Fruit fly (Drosophila melanogaster) whole organism, prepupa: ENCODE measurements around the gene CG42591.

Experiments
- Blimp-1 ChIP-seq: fragments of 200-800 bp; sonication (Bioruptor generic); optimal IDR thresholded peaks from 3 replicates; lab custom pipeline; 2017; ENCODE audit warnings: missing biosample characterization, missing genetic modification characterization, mild to moderate bottlenecking, moderate library complexity, missing genetic modification reagents
- CG10631 ChIP-seq: fragments of 200-800 bp; sonication (Bioruptor generic); optimal IDR thresholded peaks from 2 replicates; lab custom pipeline; 2016; ENCODE audit warnings: missing biosample characterization, missing genetic modification characterization
- CG10669 ChIP-seq: fragments of 200-800 bp; sonication (Bioruptor generic); optimal IDR thresholded peaks from 3 replicates; lab custom pipeline; 2018; ENCODE audit warnings: missing biosample characterization, mild to moderate bottlenecking, missing genetic modification characterization, moderate library complexity
- CG11902 ChIP-seq: fragments of 200-800 bp; sonication (Bioruptor generic); optimal IDR thresholded peaks from 3 replicates; lab custom pipeline; 2016; ENCODE audit warnings: missing biosample characterization, missing genetic modification characterization
- CG31627 ChIP-seq: fragments of 200-800 bp; sonication (Bioruptor generic); optimal IDR thresholded peaks from 3 replicates; lab custom pipeline; 2016; ENCODE audit warnings: missing biosample characterization, missing genetic modification characterization
- CG32006 ChIP-seq: fragments of 200-800 bp; sonication (Bioruptor generic); optimal IDR thresholded peaks from 3 replicates; lab custom pipeline; 2017; ENCODE audit warnings: missing biosample characterization, mild to moderate bottlenecking, missing genetic modification characterization
- CG34406 ChIP-seq: fragments of 200-800 bp; sonication (Bioruptor generic); optimal IDR thresholded peaks from 3 replicates; lab custom pipeline; 2016; ENCODE audit warnings: missing biosample characterization, missing genetic modification characterization
- CG3919 ChIP-seq: fragments of 200-800 bp; sonication (Bioruptor generic); optimal IDR thresholded peaks from 3 replicates; lab custom pipeline; 2016; ENCODE audit warnings: missing biosample characterization, missing genetic modification characterization
- CG4318 ChIP-seq: fragments of 200-800 bp; sonication (Bioruptor generic); optimal IDR thresholded peaks from 3 replicates; lab custom pipeline; 2017; ENCODE audit warnings: missing biosample characterization, mild to moderate bottlenecking, missing genetic modification characterization
- CG6276 ChIP-seq: fragments of 200-800 bp; sonication (Bioruptor generic); optimal IDR thresholded peaks from 2 replicates; lab custom pipeline; 2017; ENCODE audit warnings: missing biosample characterization, mild to moderate bottlenecking, missing genetic modification characterization
- CG6808 ChIP-seq: fragments of 200-800 bp; sonication (Bioruptor generic); optimal IDR thresholded peaks from 3 replicates; lab custom pipeline; 2017; ENCODE audit warnings: missing biosample characterization, missing genetic modification characterization, mild to moderate bottlenecking, moderate library complexity, missing genetic modification reagents
- CG6854 ChIP-seq: fragments of 200-800 bp; sonication (Bioruptor generic); optimal IDR thresholded peaks from 2 replicates; lab custom pipeline; 2017; ENCODE audit warnings: missing biosample characterization, mild to moderate bottlenecking, missing genetic modification characterization
- CG7368 ChIP-seq: fragments of 200-800 bp; sonication (Bioruptor generic); optimal IDR thresholded peaks from 3 replicates; lab custom pipeline; 2016; ENCODE audit warnings: missing biosample characterization, missing genetic modification characterization
- CG8119 ChIP-seq: fragments of 200-800 bp; sonication (Bioruptor generic); IDR thresholded peaks from 3 replicates; pipeline ENCODE4 v1.3.6; 2022; ENCODE audit warnings: missing biosample characterization, missing genetic modification characterization
- CG8319 ChIP-seq: fragments of 200-800 bp; sonication (Bioruptor generic); optimal IDR thresholded peaks from 3 replicates; lab custom pipeline; 2016; ENCODE audit warnings: missing biosample characterization, missing genetic modification characterization
- CG9139 ChIP-seq: fragments of 200-800 bp; sonication (Bioruptor generic); optimal IDR thresholded peaks from 3 replicates; lab custom pipeline; 2017; ENCODE audit warnings: missing biosample characterization, mild to moderate bottlenecking, missing genetic modification characterization
- Eip78C ChIP-seq: fragments of 200-800 bp; sonication (Bioruptor generic); peaks from one replicate; lab custom pipeline; 2016; ENCODE audit warnings: missing biosample characterization, missing genetic modification characterization
- Ets96B ChIP-seq: fragments of 200-800 bp; optimal IDR thresholded peaks from 2 replicates; lab custom pipeline; 2019; ENCODE audit warnings: missing biosample characterization, mild to moderate bottlenecking, missing genetic modification characterization, moderate library complexity
- Hr39 ChIP-seq: fragments of 200-800 bp; sonication (Bioruptor generic); optimal IDR thresholded peaks from 2 replicates; lab custom pipeline; 2016; ENCODE audit warnings: missing biosample characterization, missing genetic modification characterization
- Lpt ChIP-seq: fragments of 200-800 bp; sonication (Bioruptor generic); optimal IDR thresholded peaks from 3 replicates; lab custom pipeline; 2016; ENCODE audit warnings: missing biosample characterization, missing genetic modification characterization
- Sox102F ChIP-seq: fragments of 200-800 bp; sonication (Bioruptor generic); optimal IDR thresholded peaks from 2 replicates; lab custom pipeline; 2016; ENCODE audit warnings: missing biosample characterization, mild to moderate bottlenecking, missing genetic modification characterization
- Sox15 ChIP-seq: fragments of 200-800 bp; sonication (Bioruptor generic); optimal IDR thresholded peaks from 3 replicates; lab custom pipeline; 2016; ENCODE audit warnings: missing biosample characterization, missing genetic modification characterization
- acj6 ChIP-seq: fragments of 200-800 bp; sonication (Bioruptor generic); optimal IDR thresholded peaks from 3 replicates; lab custom pipeline; 2016; ENCODE audit warnings: missing biosample characterization, missing genetic modification characterization
- cyc ChIP-seq: fragments of 200-800 bp; sonication (Bioruptor generic); optimal IDR thresholded peaks from 3 replicates; lab custom pipeline; 2016; ENCODE audit warnings: missing biosample characterization, missing genetic modification characterization
- dsx ChIP-seq: fragments of 200-800 bp; optimal IDR thresholded peaks from 3 replicates; lab custom pipeline; 2019; ENCODE audit warnings: missing biosample characterization, mild to moderate bottlenecking, missing genetic modification characterization, moderate library complexity; ENCODE audit not compliant: poor library complexity, severe bottlenecking
- esn ChIP-seq: fragments of 200-800 bp; sonication (Bioruptor generic); optimal IDR thresholded peaks from 2 replicates; lab custom pipeline; 2016; ENCODE audit warnings: missing biosample characterization, mild to moderate bottlenecking, missing genetic modification characterization, moderate library complexity
- fd59A ChIP-seq: fragments of 200-800 bp; sonication (Bioruptor generic); optimal IDR thresholded peaks from 2 replicates; lab custom pipeline; 2017; ENCODE audit warnings: missing biosample characterization, mild to moderate bottlenecking, missing genetic modification characterization, missing genetic modification reagents
- fd85E ChIP-seq: fragments of 200-800 bp; sonication (Bioruptor generic); optimal IDR thresholded peaks from 3 replicates; lab custom pipeline; 2016; ENCODE audit warnings: missing biosample characterization, missing genetic modification characterization
- fkh ChIP-seq: fragments of 200-800 bp; sonication (Bioruptor generic); optimal IDR thresholded peaks from 3 replicates; lab custom pipeline; 2017; ENCODE audit warnings: missing biosample characterization, mild to moderate bottlenecking, missing genetic modification characterization, moderate library complexity
- net ChIP-seq: fragments of 200-800 bp; sonication (Bioruptor generic); optimal IDR thresholded peaks from 3 replicates; lab custom pipeline; 2016; ENCODE audit warnings: missing biosample characterization, missing genetic modification characterization
- pdm3 ChIP-seq: fragments of 200-800 bp; sonication (Bioruptor generic); optimal IDR thresholded peaks from 3 replicates; lab custom pipeline; 2016; ENCODE audit warnings: missing biosample characterization, missing genetic modification characterization
- salr ChIP-seq, 2 experiments: fragments of 200-800 bp; sonication (Bioruptor generic); optimal IDR thresholded peaks; 3 replicates each; lab custom pipeline; 2016 to 2018; ENCODE audit warnings: missing biosample characterization in 2 of 2, missing genetic modification characterization in 2 of 2, mild to moderate bottlenecking in 1 of 2
- spab ChIP-seq: fragments of 200-800 bp; sonication (Bioruptor generic); optimal IDR thresholded peaks from 2 replicates; lab custom pipeline; 2017; ENCODE audit warnings: missing biosample characterization, mild to moderate bottlenecking, missing genetic modification characterization, missing genetic modification reagents
- ss ChIP-seq, 2 experiments: fragments of 200-800 bp; sonication (Bioruptor generic); optimal IDR thresholded peaks; 2 replicates in 1 of 2; 3 replicates in 1 of 2; lab custom pipeline; 2017 to 2018; ENCODE audit warnings: mild to moderate bottlenecking in 2 of 2, missing biosample characterization in 2 of 2, missing genetic modification characterization in 2 of 2, moderate library complexity in 1 of 2
- svp ChIP-seq: fragments of 200-800 bp; sonication (Bioruptor generic); peaks from one replicate; lab custom pipeline; 2016; ENCODE audit warnings: missing biosample characterization, missing genetic modification characterization
- topi ChIP-seq: fragments of 200-800 bp; sonication (Bioruptor generic); optimal IDR thresholded peaks from 3 replicates; lab custom pipeline; 2016; ENCODE audit warnings: missing biosample characterization, missing genetic modification characterization

Gene CG42591

DNA sequence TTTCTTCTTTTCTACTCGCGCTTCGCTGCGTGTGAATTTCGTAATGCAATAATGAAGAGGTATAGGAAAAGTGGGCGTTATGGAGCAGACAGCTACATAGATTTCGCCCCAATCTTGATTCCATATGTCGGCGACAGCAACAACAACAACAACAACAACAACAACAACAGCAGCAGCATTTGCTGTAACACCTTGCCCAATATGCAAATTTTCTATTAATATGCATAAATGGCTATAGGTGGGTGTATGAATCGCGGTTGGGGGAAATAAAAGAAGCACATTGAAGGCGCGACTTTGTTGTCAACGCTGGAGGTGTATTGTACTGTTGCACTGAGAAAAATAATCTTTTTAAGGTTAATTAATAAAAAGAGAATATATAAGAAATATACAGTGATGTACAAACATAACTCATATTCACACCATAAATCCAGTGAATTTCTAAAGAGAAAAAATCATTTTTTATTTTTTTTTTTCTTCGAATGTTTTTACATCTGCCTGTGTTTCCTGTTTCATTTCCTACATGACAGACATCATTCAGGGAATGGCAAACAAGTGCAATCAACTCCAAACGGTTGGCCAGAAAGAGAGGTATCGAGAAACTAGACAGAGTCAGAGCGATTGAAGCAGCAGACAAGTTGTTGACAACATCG, 28.2 kb downstream of the CG42591 start (continued):
- no peak for TF ChIP-seq Sox15 (GFP tag; lab: Kevin White, UChicago)
- TF ChIP-seq CG9139 (GFP tag; lab: Kevin White, UChicago), result no peak
- TF ChIP-seq pdm3, result peak; percentile 14
- TF ChIP-seq fd59A, result no peak
- peak; percentile 2 for TF ChIP-seq esn
- no peak for TF ChIP-seq CG7368 (GFP tag; lab: Kevin White, UChicago)
- peak; percentile 52 for TF ChIP-seq Lpt (GFP tag; lab: Kevin White, UChicago)
- no peak for TF ChIP-seq CG8319 (GFP tag; lab: Kevin White, UChicago)
- TF ChIP-seq fd85E (GFP tag; lab: Kevin White, UChicago), result no peak
- TF ChIP-seq acj6 (GFP tag; lab: Kevin White, UChicago), result no peak
- peak; percentile 70; the same call in 2 of the 3 replicates for TF ChIP-seq CG8119 (GFP tag; lab: Robert Waterston, UW)
- peak; percentile 34 for TF ChIP-seq CG6276

DNA sequence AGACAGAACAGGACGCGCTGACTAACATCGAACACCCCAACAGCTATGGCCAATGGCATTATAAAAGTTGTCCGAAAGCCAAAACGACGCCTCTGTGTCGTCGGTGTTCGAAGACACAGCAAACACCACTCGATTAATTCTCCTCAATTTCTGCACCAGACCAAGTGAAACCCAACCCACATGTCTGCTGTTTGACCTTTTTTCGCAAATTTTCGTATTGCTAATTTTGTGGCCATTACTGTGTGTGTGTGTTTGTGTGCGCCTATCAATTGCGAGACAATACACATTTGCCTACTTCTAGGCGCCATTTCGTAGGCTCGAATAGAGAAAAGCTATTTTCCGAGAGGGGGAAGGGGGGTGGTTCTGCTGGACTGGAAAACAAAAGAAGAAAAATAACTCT, 30.6 kb downstream of the CG42591 start:
- TF ChIP-seq net (GFP tag; lab: Kevin White, UChicago) (no peak), Ets96B (no peak), CG10669 (GFP tag; lab: Kevin White, UChicago) (no peak), Hr39 (no peak), Sox15 (GFP tag; lab: Kevin White, UChicago) (no peak), CG8119 (GFP tag; lab: Robert Waterston, UW) (no peak)

DNA sequence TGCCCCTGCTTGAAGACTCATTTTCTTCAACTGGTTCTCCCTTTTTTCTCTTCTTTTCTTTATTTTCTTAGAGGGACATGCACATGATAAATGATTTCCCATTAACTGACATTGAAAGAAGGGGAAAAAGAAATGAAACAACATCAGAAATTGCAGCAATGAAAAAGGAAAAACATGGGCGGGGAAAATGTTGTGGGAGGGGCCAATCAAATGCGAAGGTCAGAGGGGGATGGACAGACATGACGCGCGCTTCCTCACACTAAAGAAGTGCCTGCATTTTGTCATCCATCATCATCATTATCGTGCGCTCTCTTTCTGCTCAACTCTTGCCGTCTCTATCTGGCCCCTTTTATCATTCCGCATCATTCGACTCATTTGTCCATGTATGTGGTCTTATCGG, 32.1 kb downstream of the CG42591 start:
- TF ChIP-seq ss (GFP tag; optimal IDR thresholded peaks at IDR 0.05; lab: Kevin White, UChicago), result peak; percentile 25 to 68
- TF ChIP-seq CG34406, result no peak
- TF ChIP-seq CG6808 (GFP tag; lab: Kevin White, UChicago), result peak; percentile 5

- TF ChIP-seq Eip78C, result peak; percentile 32
- no peak for TF ChIP-seq Ets96B
- no peak for TF ChIP-seq fd59A
Measured at dm6 chr3L:8033776-8034175, 36.0 kb downstream of the CG42591 start.

DNA sequence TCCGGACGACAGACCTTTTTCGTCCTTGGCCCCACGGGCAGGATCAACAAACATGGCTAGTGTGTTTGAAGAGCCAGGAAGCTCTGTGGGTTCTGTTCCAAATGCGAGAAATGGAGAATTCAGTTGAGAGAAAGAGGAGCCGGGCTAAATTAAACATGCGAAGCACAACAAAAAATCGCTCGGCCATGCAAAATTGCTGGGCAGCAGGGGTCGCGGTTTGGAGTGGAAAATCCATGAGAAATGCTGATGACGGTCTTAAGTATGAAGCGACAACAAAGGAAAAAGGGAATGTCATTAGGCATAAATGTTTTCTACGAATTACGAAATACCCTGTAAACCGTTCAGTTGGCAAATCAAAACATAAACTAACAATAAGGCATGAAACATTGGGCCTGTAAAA, 36.7 kb downstream of the CG42591 start:
- TF ChIP-seq Hr39, result no peak
- TF ChIP-seq ss (GFP tag; optimal IDR thresholded peaks at IDR 0.05; lab: Kevin White, UChicago), result no peak
- peak; percentile 9 for TF ChIP-seq Eip78C

DNA sequence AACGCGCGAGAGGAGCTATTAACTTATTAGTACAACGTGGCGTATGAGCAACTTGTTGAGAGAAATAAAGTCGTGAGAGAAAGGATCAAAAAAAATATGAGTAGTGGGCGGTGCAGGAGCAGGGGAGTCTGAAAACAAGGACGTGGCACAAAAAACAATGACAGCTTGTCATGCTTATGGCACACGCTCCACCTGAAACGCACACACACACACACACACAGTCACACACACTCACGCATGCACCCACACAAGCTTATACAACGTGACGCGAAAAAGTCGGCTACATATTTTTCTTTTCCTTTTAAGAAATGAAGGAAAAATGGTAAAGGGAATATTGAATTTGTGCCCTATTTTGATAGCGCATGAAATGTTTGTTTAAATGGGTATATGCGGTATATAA, 38.3 kb downstream of the CG42591 start:
- TF ChIP-seq CG3919 (no peak), CG11902 (GFP tag; lab: Kevin White, UChicago) (no peak), Lpt (GFP tag; lab: Kevin White, UChicago) (no peak), CG7368 (GFP tag; lab: Kevin White, UChicago) (no peak), Sox15 (GFP tag; lab: Kevin White, UChicago) (no peak), dsx (GFP tag; lab: Kevin White, UChicago) (no peak), svp (GFP tag; lab: Kevin White, UChicago) (no peak)

DNA sequence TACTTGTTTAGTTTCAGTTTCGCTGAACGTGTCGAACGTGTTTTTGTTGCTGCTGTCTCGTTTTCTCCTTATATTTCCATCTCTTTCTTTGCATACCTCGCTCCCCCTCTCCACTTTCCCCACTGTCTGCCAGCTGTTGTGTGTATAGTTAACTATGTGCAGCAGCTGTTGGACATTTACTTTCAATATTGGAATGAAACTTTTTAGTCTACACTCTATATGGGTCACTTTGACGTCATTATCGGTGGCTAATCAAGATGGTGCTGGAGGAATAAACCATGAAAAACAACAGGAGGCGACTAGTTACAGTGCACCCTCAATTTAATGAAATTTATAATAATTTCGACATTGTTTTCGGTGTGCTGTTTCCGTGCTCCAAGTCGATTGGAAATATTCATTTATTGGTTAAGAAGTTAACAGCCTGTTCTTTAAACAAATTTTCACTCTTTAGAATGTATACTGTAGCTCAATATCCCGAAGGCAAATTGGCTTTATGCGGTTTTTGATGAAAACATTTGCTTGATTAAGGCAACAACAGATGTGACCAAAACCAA, 40.5 kb downstream of the CG42591 start:
- TF ChIP-seq CG4318 (GFP tag; lab: Kevin White, UChicago), result no peak
- peak; percentile 18 for TF ChIP-seq CG7368 (GFP tag; lab: Kevin White, UChicago)
- no peak for TF ChIP-seq CG6276
- TF ChIP-seq CG3919, result peak; percentile 17
- TF ChIP-seq CG11902 (GFP tag; lab: Kevin White, UChicago), result no peak
- no peak for TF ChIP-seq CG9139 (GFP tag; lab: Kevin White, UChicago)
- no peak for TF ChIP-seq CG6854 (GFP tag; lab: Kevin White, UChicago)
- no peak for TF ChIP-seq salr (GFP tag; optimal IDR thresholded peaks at IDR 0.05; lab: Kevin White, UChicago)
- TF ChIP-seq CG32006 (GFP tag; lab: Kevin White, UChicago), result peak; percentile 13
- peak; percentile 29 for TF ChIP-seq CG8319 (GFP tag; lab: Kevin White, UChicago)
- no peak for TF ChIP-seq CG31627 (GFP tag; lab: Kevin White, UChicago)
- no peak for TF ChIP-seq CG10669 (GFP tag; lab: Kevin White, UChicago)
- peak; percentile 9 for TF ChIP-seq net (GFP tag; lab: Kevin White, UChicago)
- TF ChIP-seq fkh (GFP tag; lab: Kevin White, UChicago), result no peak
- no peak for TF ChIP-seq Blimp-1 (GFP tag; lab: Kevin White, UChicago)
- peak; percentile 8 for TF ChIP-seq topi (GFP tag; lab: Kevin White, UChicago)
- TF ChIP-seq spab (GFP tag; lab: Kevin White, UChicago), result no peak
- TF ChIP-seq CG10631 (GFP tag; lab: Kevin White, UChicago), result no peak
- TF ChIP-seq cyc, result peak; percentile 20
- TF ChIP-seq Sox102F (GFP tag; lab: Kevin White, UChicago), result no peak
- peak; percentile 42 for TF ChIP-seq svp (GFP tag; lab: Kevin White, UChicago)
